Worm (Caenorhabditis elegans): ENCODE measurements around the gene idpb-5.
A peak's percentile ranks its signal among the peaks of the same experiment; 100 is the strongest.

DNA sequence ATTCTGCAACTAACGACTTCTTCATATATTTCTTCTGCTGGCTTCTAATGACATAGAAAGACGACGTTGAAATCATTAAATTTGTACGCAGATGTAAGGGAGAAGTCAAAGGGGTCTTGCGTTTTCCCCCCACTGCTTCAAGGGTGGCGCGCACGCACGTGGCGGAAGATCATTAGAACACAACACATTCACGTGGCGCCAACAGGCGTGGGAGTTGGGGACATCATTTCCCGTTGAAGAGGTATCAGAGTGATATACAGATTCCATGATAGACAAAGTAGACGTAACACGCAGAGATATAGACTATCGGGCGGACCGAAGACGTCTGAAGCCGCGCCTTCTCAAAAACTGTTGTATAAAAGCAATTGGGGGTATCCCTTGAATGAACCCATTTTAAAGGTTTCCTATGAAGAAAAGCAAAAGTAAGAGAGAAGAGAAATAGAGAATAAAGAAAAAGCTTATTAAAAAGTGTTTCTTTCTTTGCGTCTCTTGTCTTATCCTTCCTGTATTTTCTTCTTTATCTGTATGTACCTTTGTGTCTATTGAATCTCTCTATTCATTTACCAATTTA is 40.0 kb upstream of the idpb-5 start:
- TF ChIP-seq ztf-6 (GFP tag; IDR thresholded peaks at IDR 0.05) (no peak), pha-4 (tag; optimal IDR thresholded peaks at IDR 0.05) (no peak), ama-1 (optimal IDR thresholded peaks at IDR 0.05) (no peak), ama-1 (GFP tag; optimal IDR thresholded peaks at IDR 0.05) (no peak), egl-44 (GFP tag; IDR thresholded peaks at IDR 0.05) (peak; percentile 18; the same call in 1 of the 2 replicates), F39B2.1 (GFP tag; IDR thresholded peaks at IDR 0.05) (no peak), ceh-27 (GFP tag; optimal IDR thresholded peaks at IDR 0.05) (no peak), hlh-26 (GFP tag; conservative IDR thresholded peaks at IDR 0.05) (no peak), egrh-3 (GFP tag; IDR thresholded peaks at IDR 0.05) (no peak), madf-6 (GFP tag; IDR thresholded peaks at IDR 0.05) (no peak), dpff-1 (tag; optimal IDR thresholded peaks at IDR 0.05) (no peak), T07F8.4 (tag; optimal IDR thresholded peaks at IDR 0.05) (no peak), Y95B8A.8 (GFP tag; IDR thresholded peaks at IDR 0.05) (no peak)
